Worm (Caenorhabditis elegans) whole organism, L4/young adult: ENCODE measurements around the gene C01G5.9.

Source experiments
- dao-5 ChIP-seq: sonication (generic microtip); optimal IDR thresholded peaks from 2 replicates; lab custom pipeline; 2016; ENCODE audit warnings: missing genotype, missing genetic modification characterization, moderate library complexity, missing compliant biosample characterization
- him-1 ChIP-seq: sonication (generic microtip); optimal IDR thresholded peaks from 2 replicates; lab custom pipeline; 2016; ENCODE audit warnings: missing genotype, missing genetic modification reagents, missing genetic modification characterization, missing compliant biosample characterization

- TF ChIP-seq dao-5 (tag; lab: Kevin White, UChicago), result no peak
- TF ChIP-seq him-1 (tag; lab: Kevin White, UChicago), result no peak
Observed at ce11 chrIV:6529832-6530231, 10.1 kb downstream of the C01G5.9 start.
